Worm (Caenorhabditis elegans) whole organism, L4 larva: ENCODE results near the gene F13A2.1.

Experiments used
- Y48G9A.11 ChIP-seq: fragments of 200-800 bp; sonication (Bioruptor generic); IDR thresholded peaks from 2 replicates; pipeline ENCODE4 v1.3.6; 2022; ENCODE audit warnings: missing genetic modification reagents, missing genetic modification characterization, missing compliant biosample characterization
- ama-1 ChIP-seq: fragments of 150-350 bp; optimal IDR thresholded peaks from 2 replicates; lab custom pipeline; 2014; ENCODE audit warnings: inconsistent platforms, mixed read lengths
- arid-1 ChIP-seq: fragments of 200-800 bp; sonication (Bioruptor generic); conservative IDR thresholded peaks from 2 replicates; pipeline ENCODE4 v1.3.6; 2022; ENCODE audit warnings: missing genetic modification reagents, missing genetic modification characterization, missing compliant biosample characterization
- ces-1 ChIP-seq: fragments of 150-350 bp; sonication (generic microtip); optimal IDR thresholded peaks from 4 replicates; lab custom pipeline; 2014; ENCODE audit warnings: missing biosample characterization, missing genetic modification reagents, missing genetic modification characterization
- daf-12 ChIP-seq: fragments of 150-350 bp; optimal IDR thresholded peaks from 2 replicates; lab custom pipeline; 2014; ENCODE audit warnings: missing biosample characterization, missing genetic modification reagents, missing genetic modification characterization
- dmd-8 ChIP-seq: fragments of 200-800 bp; sonication (Bioruptor generic); IDR thresholded peaks from 2 replicates; pipeline ENCODE4 v1.3.6; 2022; ENCODE audit warnings: missing genetic modification characterization, missing compliant biosample characterization
- lin-1 ChIP-seq: fragments of 200-800 bp; sonication (Bioruptor generic); IDR thresholded peaks from 2 replicates; pipeline ENCODE4 v1.3.6; 2022; ENCODE audit warnings: missing genetic modification reagents, missing genetic modification characterization, missing compliant biosample characterization
- nhr-76 ChIP-seq: fragments of 150-350 bp; optimal IDR thresholded peaks from 2 replicates; lab custom pipeline; 2014; ENCODE audit warnings: missing biosample characterization, missing genetic modification characterization
- pha-4 ChIP-seq, 2 experiments: fragments of 150-350 bp in 1 of 2; fragments of 200-800 bp in 1 of 2; sonication (Bioruptor generic) in 1 of 2; IDR thresholded peaks in 1 of 2; optimal IDR thresholded peaks in 1 of 2; 2 replicates each; pipeline versions ENCODE4 v1.3.6 to Lab custom; 2014 to 2022; ENCODE audit warnings: missing genetic modification characterization in 2 of 2, missing genetic modification reagents in 2 of 2, missing biosample characterization in 1 of 2, missing compliant biosample characterization in 1 of 2
- skn-1 ChIP-seq: fragments of 150-350 bp; optimal IDR thresholded peaks from 2 replicates; lab custom pipeline; 2014; ENCODE audit warnings: missing biosample characterization, missing genetic modification characterization

ce11 chrV:4396257-4396656, 14.1 kb upstream of the F13A2.1 start, which contains the start of gene F13A2.3:
- TF ChIP-seq ama-1 (lab: Kevin White, UChicago), result no peak
- TF ChIP-seq daf-12, result no peak
- no peak for TF ChIP-seq pha-4 (GFP tag; IDR thresholded peaks at IDR 0.05; lab: Robert Waterston, UW)
- TF ChIP-seq pha-4 (tag; optimal IDR thresholded peaks at IDR 0.05; lab: Kevin White, UChicago), result no peak
- TF ChIP-seq ces-1 (GFP tag; lab: Kevin White, UChicago), result no peak
- no peak for TF ChIP-seq nhr-76 (tag; lab: Kevin White, UChicago)
- no peak for TF ChIP-seq lin-1 (GFP tag; lab: Robert Waterston, UW)
- TF ChIP-seq Y48G9A.11 (GFP tag; lab: Robert Waterston, UW), result no peak
- TF ChIP-seq arid-1, result no peak
- TF ChIP-seq skn-1 (tag; lab: Kevin White, UChicago), result no peak
- TF ChIP-seq dmd-8 (GFP tag; lab: Robert Waterston, UW), result no peak
